Fruit fly (Drosophila melanogaster): ENCODE data around the gene Cph.
A peak's percentile ranks its signal among the peaks of the same experiment; 100 is the strongest.

DNA sequence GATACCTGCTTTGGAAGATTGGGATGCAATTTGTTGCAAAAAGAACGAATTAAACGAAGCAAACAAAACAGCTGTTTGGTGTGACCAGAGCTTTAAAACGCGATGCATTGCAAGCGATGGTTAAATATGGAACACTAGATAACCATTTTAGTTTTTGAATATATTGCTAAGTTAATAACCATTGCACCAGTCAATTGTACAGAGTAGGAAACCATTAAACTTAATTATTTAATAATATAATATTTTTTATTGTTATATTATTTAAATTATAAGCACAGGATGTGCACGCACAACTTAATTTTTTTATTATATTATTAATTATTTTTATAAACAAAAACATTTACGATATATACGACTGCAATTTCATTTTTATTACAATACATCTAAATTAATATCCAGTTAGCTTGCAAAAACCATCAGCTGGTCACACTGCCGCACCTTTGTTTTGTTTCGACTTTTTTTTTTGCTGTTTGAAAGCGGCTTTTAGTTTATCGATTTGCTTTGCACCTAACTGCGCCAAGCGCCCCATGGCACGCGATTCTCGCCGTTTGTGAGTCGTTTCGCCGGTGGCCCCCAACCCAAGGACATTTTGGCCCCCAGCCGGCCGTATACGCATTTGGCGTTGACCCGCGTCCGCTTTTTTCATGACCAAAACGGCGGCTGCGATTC lies 33.0 kb upstream of the Cph start, which contains the start of the genes CG4617 and CG8300:
- peak; percentile 29 for TF ChIP-seq psq (GFP tag; optimal IDR thresholded peaks at IDR 0.05)
- TF ChIP-seq Myc (optimal IDR thresholded peaks at IDR 0.05), result no peak
- TF ChIP-seq Sp1 (GFP tag; optimal IDR thresholded peaks at IDR 0.05), result peak; percentile 11
- TF ChIP-seq sv (GFP tag; optimal IDR thresholded peaks at IDR 0.05), result no peak
- peak; percentile 46 for TF ChIP-seq HLH106 (tag; optimal IDR thresholded peaks at IDR 0.05)
- TF ChIP-seq lola (GFP tag; optimal IDR thresholded peaks at IDR 0.05), result no peak
- TF ChIP-seq pan (optimal IDR thresholded peaks at IDR 0.05), result no peak
- no peak for TF ChIP-seq CG32264 (GFP tag; optimal IDR thresholded peaks at IDR 0.05)
